Worm (Caenorhabditis elegans) whole organism, young adult: ENCODE results near the gene dpy-11.

Experiments used
- F10E7.11 ChIP-seq: sonication (generic microtip); optimal IDR thresholded peaks from 2 replicates; lab custom pipeline; 2017; ENCODE audit warnings: mild to moderate bottlenecking, missing genetic modification characterization, moderate library complexity, missing compliant biosample characterization
- F37B4.10 ChIP-seq: fragments of 200-800 bp; sonication (Bioruptor generic); IDR thresholded peaks from 2 replicates; pipeline ENCODE4 v1.3.6; 2022; ENCODE audit warnings: missing genetic modification characterization, missing compliant biosample characterization
- F55B11.4 ChIP-seq: sonication (generic microtip); optimal IDR thresholded peaks from 2 replicates; lab custom pipeline; 2016; ENCODE audit warnings: missing compliant biosample characterization, missing genetic modification characterization, borderline replicate concordance; ENCODE audit not compliant: insufficient read depth
- Y53G8AR.9 ChIP-seq: fragments of 200-800 bp; sonication (Bioruptor generic); conservative IDR thresholded peaks from 2 replicates; pipeline ENCODE4 v1.3.6; 2022; ENCODE audit warnings: missing genetic modification reagents, missing genetic modification characterization, missing compliant biosample characterization
- Y79H2A.3 ChIP-seq: fragments of 200-800 bp; sonication (Bioruptor generic); conservative IDR thresholded peaks from 2 replicates; pipeline ENCODE4 v1.3.6; 2022; ENCODE audit warnings: missing genetic modification reagents, missing genetic modification characterization, missing compliant biosample characterization
- akir-1 ChIP-seq: fragments of 200-800 bp; sonication (Bioruptor generic); optimal IDR thresholded peaks from 2 replicates; lab custom pipeline; 2018; ENCODE audit warnings: mild to moderate bottlenecking, missing genetic modification characterization, moderate library complexity, missing compliant biosample characterization
- attf-5 ChIP-seq: fragments of 200-800 bp; sonication (Bioruptor generic); optimal IDR thresholded peaks from 2 replicates; lab custom pipeline; 2018; ENCODE audit warnings: mild to moderate bottlenecking, missing genetic modification characterization, missing compliant biosample characterization
- attf-6 ChIP-seq: fragments of 200-800 bp; sonication (Bioruptor generic); IDR thresholded peaks from 2 replicates; pipeline ENCODE4 v1.3.6; 2022; ENCODE audit warnings: missing genetic modification reagents, missing genetic modification characterization, missing compliant biosample characterization
- egl-18 ChIP-seq: fragments of 200-800 bp; sonication (Bioruptor generic); IDR thresholded peaks from 2 replicates; pipeline ENCODE4 v1.3.6; 2022; ENCODE audit warnings: missing genetic modification reagents, missing genetic modification characterization, missing compliant biosample characterization
- egl-44 ChIP-seq: fragments of 200-800 bp; sonication (Bioruptor generic); IDR thresholded peaks from 2 replicates; pipeline ENCODE4 v1.3.6; 2022; ENCODE audit warnings: missing genetic modification reagents, missing genetic modification characterization, missing compliant biosample characterization
- ets-4 ChIP-seq: fragments of 200-800 bp; sonication (Bioruptor generic); optimal IDR thresholded peaks from 2 replicates; lab custom pipeline; 2018; ENCODE audit warnings: mild to moderate bottlenecking, missing genetic modification characterization, missing compliant biosample characterization
- fkh-3 ChIP-seq: sonication (generic microtip); optimal IDR thresholded peaks from 2 replicates; lab custom pipeline; 2016; ENCODE audit warnings: mild to moderate bottlenecking, missing genetic modification characterization, missing compliant biosample characterization
- hmg-1.2 ChIP-seq: fragments of 200-800 bp; sonication (Bioruptor generic); IDR thresholded peaks from 2 replicates; pipeline ENCODE4 v1.3.6; 2022; ENCODE audit warnings: missing genetic modification reagents, missing genetic modification characterization, missing compliant biosample characterization
- let-526 ChIP-seq: fragments of 200-800 bp; sonication (Bioruptor generic); IDR thresholded peaks from 2 replicates; pipeline ENCODE4 v1.3.6; 2022; ENCODE audit warnings: missing genetic modification reagents, missing genetic modification characterization, missing compliant biosample characterization
- lin-40 ChIP-seq: sonication (generic microtip); optimal IDR thresholded peaks from 2 replicates; lab custom pipeline; 2016; ENCODE audit warnings: missing genetic modification characterization, mild to moderate bottlenecking, missing compliant biosample characterization, missing genotype, missing genetic modification reagents
- lsl-1 ChIP-seq: fragments of 200-800 bp; sonication (Bioruptor generic); optimal IDR thresholded peaks from 2 replicates; lab custom pipeline; 2018; ENCODE audit warnings: mild to moderate bottlenecking, missing genetic modification characterization, moderate library complexity, missing compliant biosample characterization
- lsy-27 ChIP-seq: sonication (generic microtip); optimal IDR thresholded peaks from 2 replicates; lab custom pipeline; 2017; ENCODE audit warnings: missing genetic modification characterization, mild to moderate bottlenecking, missing compliant biosample characterization, antibody characterized with exemption, missing genotype, borderline replicate concordance; ENCODE audit not compliant: insufficient read depth
- mcd-1 ChIP-seq: fragments of 200-800 bp; sonication (Bioruptor generic); IDR thresholded peaks from 2 replicates; pipeline ENCODE4 v1.3.6; 2022; ENCODE audit warnings: missing genetic modification reagents, missing genetic modification characterization, missing compliant biosample characterization
- mxl-1 ChIP-seq: sonication (generic microtip); optimal IDR thresholded peaks from 2 replicates; lab custom pipeline; 2016; ENCODE audit warnings: missing genetic modification characterization, missing compliant biosample characterization
- nfya-1 ChIP-seq: sonication (generic microtip); optimal IDR thresholded peaks from 2 replicates; lab custom pipeline; 2017; ENCODE audit warnings: antibody characterized with exemption, missing compliant biosample characterization, missing genetic modification characterization, borderline replicate concordance; ENCODE audit not compliant: insufficient read depth
- nhr-80 ChIP-seq: sonication (generic microtip); optimal IDR thresholded peaks from 2 replicates; lab custom pipeline; 2016; ENCODE audit warnings: missing genetic modification characterization, missing compliant biosample characterization
- pha-4 ChIP-seq: fragments of 150-350 bp; sonication (generic microtip); optimal IDR thresholded peaks from 2 replicates; lab custom pipeline; 2014; ENCODE audit warnings: missing biosample characterization, missing genetic modification reagents, missing genetic modification characterization
- rcor-1 ChIP-seq: fragments of 200-800 bp; sonication (Bioruptor generic); IDR thresholded peaks from 2 replicates; pipeline ENCODE4 v1.3.6; 2022; ENCODE audit warnings: missing genetic modification reagents, missing genetic modification characterization, missing compliant biosample characterization
- snpc-1.1 ChIP-seq: sonication (generic microtip); optimal IDR thresholded peaks from 2 replicates; lab custom pipeline; 2017; ENCODE audit warnings: missing genetic modification characterization, mild to moderate bottlenecking, missing compliant biosample characterization, antibody characterized with exemption, moderate library complexity, missing genotype, missing genetic modification reagents; ENCODE audit not compliant: insufficient read depth
- tlf-1 ChIP-seq: fragments of 200-800 bp; sonication (Bioruptor generic); optimal IDR thresholded peaks from 2 replicates; lab custom pipeline; 2018; ENCODE audit warnings: mild to moderate bottlenecking, missing genetic modification characterization, missing compliant biosample characterization
- zim-3 ChIP-seq: sonication (generic microtip); optimal IDR thresholded peaks from 2 replicates; lab custom pipeline; 2017; ENCODE audit warnings: mild to moderate bottlenecking, missing genetic modification characterization, moderate library complexity, missing compliant biosample characterization

The dpy-11 gene

ce11 chrV:6464765-6465164 is 50.3 kb downstream of the dpy-11 start, which contains the start of gene unc-83:
TSS of gene unc-83 (plus strand) at chrV:6465065.
- no peak for TF ChIP-seq pha-4 (tag; lab: Kevin White, UChicago)
- no peak for TF ChIP-seq Y79H2A.3 (GFP tag; lab: Robert Waterston, UW)
- TF ChIP-seq fkh-3, result no peak
- TF ChIP-seq let-526, result no peak
- no peak for TF ChIP-seq F10E7.11 (tag; lab: Kevin White, UChicago)
- no peak for TF ChIP-seq attf-6
- TF ChIP-seq snpc-1.1 (tag; lab: Kevin White, UChicago), result no peak
- TF ChIP-seq mcd-1 (GFP tag; lab: Robert Waterston, UW), result no peak
- no peak for TF ChIP-seq lsl-1 (GFP tag; lab: Kevin White, UChicago)
- TF ChIP-seq mxl-1 (tag; lab: Kevin White, UChicago), result no peak
- no peak for TF ChIP-seq F37B4.10 (GFP tag; lab: Robert Waterston, UW)
- TF ChIP-seq, all 124 proteins: peak for 0

DNA sequence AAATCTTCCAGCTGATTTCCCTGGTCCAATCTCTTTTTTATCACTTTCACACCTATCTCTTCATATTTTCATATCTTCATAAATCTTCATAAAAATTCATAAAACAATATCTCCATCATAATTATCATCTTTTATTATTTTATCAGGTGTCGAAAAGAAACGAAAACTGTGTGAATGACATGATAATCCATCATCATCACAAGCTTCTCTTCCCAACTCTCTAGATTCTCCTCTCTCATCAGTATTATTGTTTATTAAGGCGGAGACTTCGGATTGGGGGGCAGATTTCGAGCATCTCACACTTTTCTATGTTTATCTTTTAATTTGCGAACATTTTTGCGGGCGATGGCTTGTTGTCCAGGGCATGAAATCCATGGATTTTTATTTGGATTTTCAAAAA is 50.8 kb downstream of the dpy-11 start:
- TF ChIP-seq akir-1 (GFP tag; lab: Kevin White, UChicago), result no peak
- TF ChIP-seq Y53G8AR.9 (GFP tag; lab: Robert Waterston, UW), result no peak
- TF ChIP-seq Y79H2A.3 (GFP tag; lab: Robert Waterston, UW), result no peak
- no peak for TF ChIP-seq lsy-27 (tag; lab: Kevin White, UChicago)
- TF ChIP-seq nfya-1 (tag; lab: Kevin White, UChicago), result no peak
- no peak for TF ChIP-seq rcor-1
- TF ChIP-seq egl-44 (GFP tag; lab: Robert Waterston, UW), result no peak

DNA sequence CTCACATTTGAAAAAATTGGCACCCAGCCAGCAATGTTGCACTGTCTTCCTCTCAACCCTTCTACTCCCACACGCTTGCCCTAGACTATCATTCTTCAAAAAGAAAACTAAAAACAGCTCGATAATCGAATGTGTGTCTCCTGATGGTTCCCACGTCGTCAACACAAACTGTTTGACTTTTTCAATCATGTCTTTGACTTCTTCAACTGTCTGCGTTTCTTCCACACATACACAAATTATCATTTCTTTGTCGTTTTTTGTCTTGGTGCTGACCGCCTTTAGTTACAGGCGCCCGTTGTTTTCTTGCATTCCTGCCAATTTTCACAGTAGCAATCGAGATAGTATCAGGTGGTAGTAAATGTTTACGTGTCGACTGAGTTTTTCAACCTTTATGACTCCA is 52.4 kb downstream of the dpy-11 start:
- peak; percentile 22; the same call in 1 of the 2 replicates for TF ChIP-seq hmg-1.2 (GFP tag; lab: Robert Waterston, UW)
- no peak for TF ChIP-seq zim-3 (tag; lab: Kevin White, UChicago)
- peak; percentile 48 for TF ChIP-seq nhr-80 (tag; lab: Kevin White, UChicago)
- peak; percentile 30 for TF ChIP-seq attf-5 (GFP tag; lab: Kevin White, UChicago)
- TF ChIP-seq egl-18, result no peak
- TF ChIP-seq F55B11.4 (tag; lab: Kevin White, UChicago), result no peak
- TF ChIP-seq tlf-1 (GFP tag; lab: Kevin White, UChicago), result no peak
- TF ChIP-seq lin-40 (tag; lab: Kevin White, UChicago), result peak; percentile 7
- no peak for TF ChIP-seq ets-4
